Worm (Caenorhabditis elegans): ENCODE measurements around the gene C09H10.9.

DNA sequence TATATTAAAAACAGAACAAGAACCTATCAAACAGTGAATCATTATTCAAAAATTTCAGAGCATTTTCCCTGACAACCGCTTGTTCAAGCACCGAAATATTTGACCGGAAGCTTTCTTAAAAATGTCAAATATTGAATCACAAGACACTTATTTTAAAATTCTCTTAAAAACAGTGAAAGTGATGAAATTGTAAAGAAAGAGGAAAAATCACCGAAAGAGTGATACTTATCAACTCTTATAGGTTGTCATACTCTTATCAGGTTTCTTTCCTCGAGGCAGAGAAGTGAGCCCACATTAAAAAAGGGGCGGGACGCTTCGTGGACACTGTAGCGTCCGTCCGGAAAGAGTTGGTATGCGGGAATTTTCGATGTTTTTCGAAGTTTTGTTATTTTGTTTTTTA, 49.5 kb downstream of the C09H10.9 start:
- TF ChIP-seq cog-1 (tag; optimal IDR thresholded peaks at IDR 0.05) (no peak), flt-1 (GFP tag; IDR thresholded peaks at IDR 0.05) (no peak), tab-1 (GFP tag; IDR thresholded peaks at IDR 0.05) (no peak), ztf-23 (GFP tag; IDR thresholded peaks at IDR 0.05) (no peak), klf-2 (GFP tag; conservative IDR thresholded peaks at IDR 0.05) (no peak), med-1 (GFP tag; optimal IDR thresholded peaks at IDR 0.05; ENCODE audit: insufficient read depth) (no peak), T22C8.4 (GFP tag; IDR thresholded peaks at IDR 0.05) (no peak), ref-1 (GFP tag; conservative IDR thresholded peaks at IDR 0.05) (no peak)

Measured in whole organism, midembryonic.